Fruit fly (Drosophila melanogaster) whole organism, embryonic: Measurements from ENCODE around the gene CG8301.

Source experiments
- BEAF-32 ChIP-seq: fragments of 200-800 bp; sonication (Bioruptor generic); optimal IDR thresholded peaks from 3 replicates; lab custom pipeline; 2017; ENCODE audit warnings: missing biosample characterization, missing genetic modification characterization, mild to moderate bottlenecking, moderate library complexity, missing genetic modification reagents
- CG10267 ChIP-seq: fragments of 200-800 bp; sonication (Bioruptor generic); optimal IDR thresholded peaks from 2 replicates; lab custom pipeline; 2018; ENCODE audit warnings: missing biosample characterization, mild to moderate bottlenecking, missing genetic modification characterization, moderate library complexity
- CG1233 ChIP-seq: fragments of 200-800 bp; sonication (Bioruptor generic); optimal IDR thresholded peaks from 4 replicates; lab custom pipeline; 2018; ENCODE audit warnings: missing biosample characterization, mild to moderate bottlenecking, missing genetic modification characterization
- CG13287 ChIP-seq: fragments of 200-800 bp; sonication (Bioruptor generic); IDR thresholded peaks from 2 replicates; pipeline ENCODE4 v1.3.6; 2022; ENCODE audit warnings: missing biosample characterization, missing genetic modification characterization; ENCODE audit not compliant: partially characterized antibody
- CG14710 ChIP-seq: fragments of 200-800 bp; sonication (Bioruptor generic); optimal IDR thresholded peaks from 3 replicates; lab custom pipeline; 2019; ENCODE audit warnings: missing biosample characterization, mild to moderate bottlenecking, missing genetic modification characterization, moderate library complexity
- CG1603 ChIP-seq: fragments of 200-800 bp; sonication (Bioruptor generic); optimal IDR thresholded peaks from 2 replicates; lab custom pipeline; 2019; ENCODE audit warnings: missing biosample characterization, mild to moderate bottlenecking, missing genetic modification characterization, moderate library complexity
- CG2116 ChIP-seq: fragments of 200-800 bp; sonication (Bioruptor generic); optimal IDR thresholded peaks from 3 replicates; lab custom pipeline; 2018; ENCODE audit warnings: missing biosample characterization, mild to moderate bottlenecking, missing genetic modification characterization
- CG31224 ChIP-seq: fragments of 200-800 bp; sonication (Bioruptor generic); IDR thresholded peaks from 2 replicates; pipeline ENCODE4 v1.3.6; 2022; ENCODE audit warnings: missing biosample characterization, missing genetic modification characterization
- CG33213 ChIP-seq: fragments of 200-800 bp; sonication (Bioruptor generic); optimal IDR thresholded peaks from 3 replicates; lab custom pipeline; 2016; ENCODE audit warnings: missing biosample characterization, missing genetic modification characterization
- CG33557 ChIP-seq: fragments of 200-800 bp; sonication (Bioruptor generic); optimal IDR thresholded peaks from 2 replicates; lab custom pipeline; 2019; ENCODE audit warnings: missing biosample characterization, mild to moderate bottlenecking, missing genetic modification characterization, moderate library complexity
- CG34224 ChIP-seq: fragments of 200-800 bp; sonication (Bioruptor generic); IDR thresholded peaks from 3 replicates; pipeline ENCODE4 v1.3.6; 2022; ENCODE audit warnings: missing biosample characterization, missing genetic modification characterization; ENCODE audit not compliant: partially characterized antibody
- CG34376 ChIP-seq: fragments of 200-800 bp; sonication (Bioruptor generic); optimal IDR thresholded peaks from 2 replicates; lab custom pipeline; 2018; ENCODE audit warnings: missing biosample characterization, mild to moderate bottlenecking, missing genetic modification characterization
- CG3995 ChIP-seq: fragments of 200-800 bp; sonication (Bioruptor generic); optimal IDR thresholded peaks from 3 replicates; lab custom pipeline; 2016; ENCODE audit warnings: missing biosample characterization, missing genetic modification characterization
- CG5953 ChIP-seq: fragments of 200-800 bp; sonication (Bioruptor generic); IDR thresholded peaks from 2 replicates; pipeline ENCODE4 v1.3.6; 2022; ENCODE audit warnings: missing biosample characterization, missing genetic modification characterization
- CG6654 ChIP-seq: fragments of 200-800 bp; sonication (Bioruptor generic); optimal IDR thresholded peaks from 2 replicates; lab custom pipeline; 2017; ENCODE audit warnings: missing biosample characterization, mild to moderate bottlenecking, missing genetic modification characterization
- CG7963 ChIP-seq: fragments of 200-800 bp; sonication (Bioruptor generic); IDR thresholded peaks from 3 replicates; pipeline ENCODE4 v1.3.6; 2022; ENCODE audit warnings: missing biosample characterization, missing genetic modification characterization; ENCODE audit not compliant: partially characterized antibody
- CG8290 ChIP-seq, 3 experiments: fragments of 200-800 bp; sonication (Bioruptor generic); optimal IDR thresholded peaks; 2 replicates each; lab custom pipeline; 2016 to 2019; ENCODE audit warnings: missing biosample characterization in 3 of 3, missing genetic modification characterization in 3 of 3, mild to moderate bottlenecking in 2 of 3, moderate library complexity in 1 of 3
- CG8924 ChIP-seq: fragments of 200-800 bp; optimal IDR thresholded peaks from 3 replicates; lab custom pipeline; 2019; ENCODE audit warnings: missing biosample characterization, mild to moderate bottlenecking, missing genetic modification characterization, moderate library complexity
- CkIIα-i1 ChIP-seq: fragments of 200-800 bp; sonication (Bioruptor generic); IDR thresholded peaks from 2 replicates; pipeline ENCODE4 v1.3.6; 2022; ENCODE audit warnings: missing biosample characterization, missing genetic modification characterization
- D19B ChIP-seq: fragments of 200-800 bp; sonication (Bioruptor generic); optimal IDR thresholded peaks from 2 replicates; lab custom pipeline; 2017; ENCODE audit warnings: missing biosample characterization, mild to moderate bottlenecking, missing genetic modification characterization
- Dfd ChIP-seq, 2 experiments: fragments of >200 bp; optimal IDR thresholded peaks; 2 replicates each; lab custom pipeline; 2017; ENCODE audit warnings: missing biosample characterization in 2 of 2, missing genetic modification characterization in 2 of 2
- Dp ChIP-seq: fragments of 200-800 bp; sonication (Bioruptor generic); optimal IDR thresholded peaks from 2 replicates; lab custom pipeline; 2018; ENCODE audit warnings: missing biosample characterization, mild to moderate bottlenecking, missing genetic modification characterization, moderate library complexity
- Dref ChIP-seq: fragments of 200-800 bp; sonication (Bioruptor generic); IDR thresholded peaks from 2 replicates; pipeline ENCODE4 v1.3.6; 2022; ENCODE audit warnings: missing biosample characterization, missing genetic modification characterization
- Ets97D ChIP-seq: fragments of 200-800 bp; sonication (Bioruptor generic); optimal IDR thresholded peaks from 3 replicates; lab custom pipeline; 2016; ENCODE audit warnings: missing biosample characterization, missing genetic modification characterization
- Fer1 ChIP-seq: fragments of 200-800 bp; sonication (Bioruptor generic); optimal IDR thresholded peaks from 2 replicates; lab custom pipeline; 2017; ENCODE audit warnings: missing biosample characterization, mild to moderate bottlenecking, missing genetic modification characterization
- Max ChIP-seq: fragments of 200-800 bp; sonication (Bioruptor generic); optimal IDR thresholded peaks from 2 replicates; lab custom pipeline; 2016; ENCODE audit warnings: missing biosample characterization, mild to moderate bottlenecking, missing genetic modification characterization
- Myb ChIP-seq: fragments of 200-800 bp; sonication (Bioruptor generic); optimal IDR thresholded peaks from 2 replicates; lab custom pipeline; 2016; ENCODE audit warnings: missing biosample characterization, missing genetic modification characterization
- Nf-YB ChIP-seq: fragments of 200-800 bp; sonication (Bioruptor generic); optimal IDR thresholded peaks from 3 replicates; lab custom pipeline; 2019; ENCODE audit warnings: missing biosample characterization, mild to moderate bottlenecking, missing genetic modification characterization, moderate library complexity
- Oli ChIP-seq: fragments of 200-800 bp; sonication (Bioruptor generic); optimal IDR thresholded peaks from 2 replicates; lab custom pipeline; 2018; ENCODE audit warnings: missing biosample characterization, mild to moderate bottlenecking, missing genetic modification characterization, moderate library complexity
- Opbp ChIP-seq: fragments of 200-800 bp; sonication (Bioruptor generic); IDR thresholded peaks from 3 replicates; pipeline ENCODE4 v1.3.6; 2022; ENCODE audit warnings: missing biosample characterization, missing genetic modification characterization; ENCODE audit not compliant: partially characterized antibody
- Sry-δ ChIP-seq: fragments of 200-800 bp; sonication (Bioruptor generic); optimal IDR thresholded peaks from 2 replicates; lab custom pipeline; 2016; ENCODE audit warnings: missing biosample characterization, missing genetic modification characterization
- Tbp ChIP-seq: fragments of >200 bp; optimal IDR thresholded peaks from 2 replicates; lab custom pipeline; 2018; ENCODE audit warnings: missing biosample characterization, missing genetic modification characterization
- Xbp1 ChIP-seq: fragments of 200-800 bp; sonication (Bioruptor generic); optimal IDR thresholded peaks from 3 replicates; lab custom pipeline; 2016; ENCODE audit warnings: missing biosample characterization, mild to moderate bottlenecking, missing genetic modification characterization
- YL-1 ChIP-seq: fragments of 200-800 bp; sonication (Bioruptor generic); optimal IDR thresholded peaks from 3 replicates; lab custom pipeline; 2017; ENCODE audit warnings: missing biosample characterization, mild to moderate bottlenecking, missing genetic modification characterization
- amos ChIP-seq: fragments of 200-800 bp; sonication (Bioruptor generic); IDR thresholded peaks from 2 replicates; pipeline ENCODE4 v1.3.6; 2022; ENCODE audit warnings: missing biosample characterization, missing genetic modification characterization; ENCODE audit not compliant: partially characterized antibody
- bbx ChIP-seq: fragments of 200-800 bp; sonication (Bioruptor generic); IDR thresholded peaks from 2 replicates; pipeline ENCODE4 v1.3.6; 2022; ENCODE audit warnings: missing biosample characterization, missing genetic modification characterization; ENCODE audit not compliant: partially characterized antibody
- chinmo ChIP-seq: fragments of 200-800 bp; sonication (Bioruptor generic); IDR thresholded peaks from 4 replicates; pipeline ENCODE4 v1.3.6; 2022; ENCODE audit warnings: missing biosample characterization, missing genetic modification characterization; ENCODE audit not compliant: partially characterized antibody
- dm ChIP-seq: fragments of 200-800 bp; sonication (Bioruptor generic); optimal IDR thresholded peaks from 3 replicates; lab custom pipeline; 2016; ENCODE audit warnings: missing biosample characterization, missing genetic modification characterization
- dpn ChIP-seq, 2 experiments: fragments of 200-800 bp; sonication (Bioruptor generic); optimal IDR thresholded peaks; 3 replicates each; lab custom pipeline; 2016; ENCODE audit warnings: missing biosample characterization in 2 of 2, missing genetic modification characterization in 2 of 2
- gfzf ChIP-seq: fragments of 200-800 bp; sonication (Bioruptor generic); optimal IDR thresholded peaks from 2 replicates; lab custom pipeline; 2016; ENCODE audit warnings: missing biosample characterization, mild to moderate bottlenecking, missing genetic modification characterization, moderate library complexity
- gro ChIP-seq: fragments of 200-800 bp; sonication (Bioruptor generic); optimal IDR thresholded peaks from 2 replicates; lab custom pipeline; 2016; ENCODE audit warnings: missing biosample characterization, missing genetic modification characterization
- h ChIP-seq: fragments of >200 bp; optimal IDR thresholded peaks from 2 replicates; lab custom pipeline; 2017
- nau ChIP-seq: fragments of 200-800 bp; sonication (Bioruptor generic); optimal IDR thresholded peaks from 3 replicates; lab custom pipeline; 2017; ENCODE audit warnings: missing biosample characterization, mild to moderate bottlenecking, missing genetic modification characterization, missing genetic modification reagents
- phol ChIP-seq: fragments of 200-800 bp; sonication (Bioruptor generic); optimal IDR thresholded peaks from 3 replicates; lab custom pipeline; 2018; ENCODE audit warnings: missing biosample characterization, mild to moderate bottlenecking, missing genetic modification characterization, moderate library complexity
- pzg ChIP-seq: fragments of 200-800 bp; sonication (Bioruptor generic); optimal IDR thresholded peaks from 3 replicates; lab custom pipeline; 2018; ENCODE audit warnings: missing biosample characterization, mild to moderate bottlenecking, missing genetic modification characterization, moderate library complexity
- sens ChIP-seq: fragments of 200-800 bp; sonication (Bioruptor generic); peaks from one replicate; lab custom pipeline; 2016; ENCODE audit warnings: missing biosample characterization, missing genetic modification characterization
- sim ChIP-seq: fragments of 200-800 bp; sonication (Bioruptor generic); IDR thresholded peaks from 2 replicates; pipeline ENCODE4 v1.3.6; 2022; ENCODE audit warnings: missing biosample characterization, missing genetic modification characterization
- sug ChIP-seq: fragments of 200-800 bp; optimal IDR thresholded peaks from 2 replicates; lab custom pipeline; 2019; ENCODE audit warnings: missing biosample characterization, mild to moderate bottlenecking, missing genetic modification characterization, moderate library complexity
- tll ChIP-seq, 2 experiments: fragments of 200-800 bp in 1 of 2; fragments of >200 bp in 1 of 2; sonication (Bioruptor generic) in 1 of 2; optimal IDR thresholded peaks; 2 replicates each; lab custom pipeline; 2017 to 2019; ENCODE audit warnings: missing biosample characterization in 2 of 2, missing genetic modification characterization in 2 of 2, mild to moderate bottlenecking in 1 of 2, moderate library complexity in 1 of 2

Gene CG8301

dm6 chr3R:9628607-9629006, 47.5 kb downstream of the CG8301 start:
- TF ChIP-seq CG2116 (peak; percentile 32), gfzf (peak; percentile 8), nau (GFP tag; lab: Kevin White, UChicago) (no peak), sug (tag; lab: Kevin White, UChicago) (no peak), CG3995 (GFP tag; lab: Kevin White, UChicago) (peak; percentile 67), amos (GFP tag; lab: Robert Waterston, UW) (peak; percentile 67; the same call in 1 of the 2 replicates), CG33213 (GFP tag; lab: Kevin White, UChicago) (no peak), Oli (tag; lab: Kevin White, UChicago) (no peak), CG1603 (tag; lab: Kevin White, UChicago) (peak; percentile 56), Ets97D (peak; percentile 29), h (lab: Kevin White, UChicago) (no peak), BEAF-32 (GFP tag; lab: Kevin White, UChicago) (peak; percentile 65), Sry-δ (GFP tag; lab: Kevin White, UChicago) (peak; percentile 8), CkIIα-i1 (GFP tag; lab: Robert Waterston, UW) (no peak), CG14710 (peak; percentile 59), dpn (GFP tag; optimal IDR thresholded peaks at IDR 0.05; lab: Kevin White, UChicago) (no peak), CG8924 (peak; percentile 16), CG5953 (GFP tag; lab: Robert Waterston, UW) (no peak), YL-1 (GFP tag; lab: Kevin White, UChicago) (peak; percentile 80), CG31224 (GFP tag; lab: Robert Waterston, UW) (no peak), CG33557 (no peak), chinmo (GFP tag; lab: Robert Waterston, UW) (no peak), Tbp (GFP tag; lab: Kevin White, UChicago) (peak; percentile 33), sens (GFP tag; lab: Kevin White, UChicago) (peak; percentile 80), Opbp (GFP tag; lab: Robert Waterston, UW) (peak; percentile 33; the same call in 1 of the 3 replicates), Max (GFP tag; lab: Kevin White, UChicago) (peak; percentile 63), bbx (GFP tag; lab: Robert Waterston, UW) (peak; percentile 11; the same call in 1 of the 2 replicates), D19B (GFP tag; lab: Kevin White, UChicago) (no peak), CG6654 (GFP tag; lab: Kevin White, UChicago) (no peak), CG8290 (GFP tag; optimal IDR thresholded peaks at IDR 0.05; lab: Kevin White, UChicago) (no peak), CG8290 (tag; optimal IDR thresholded peaks at IDR 0.05; lab: Kevin White, UChicago) (peak in 1 of 2 experiments; percentile 13), CG10267 (tag; lab: Kevin White, UChicago) (peak; percentile 3), Dfd (GFP tag; optimal IDR thresholded peaks at IDR 0.05; lab: Kevin White, UChicago) (no peak), Myb (GFP tag; lab: Kevin White, UChicago) (peak; percentile 48), phol (tag; lab: Kevin White, UChicago) (peak; percentile 76), Fer1 (no peak), CG1233 (GFP tag; lab: Kevin White, UChicago) (no peak), CG7963 (GFP tag; lab: Robert Waterston, UW) (no peak), CG34224 (GFP tag; lab: Robert Waterston, UW) (no peak), CG13287 (GFP tag; lab: Robert Waterston, UW) (peak; percentile 74), CG34376 (peak; percentile 23), Dp (GFP tag; lab: Kevin White, UChicago) (peak; percentile 61), Xbp1 (GFP tag; lab: Kevin White, UChicago) (peak; percentile 24), Dref (GFP tag; lab: Robert Waterston, UW) (peak; percentile 40; the same call in 1 of the 2 replicates), gro (GFP tag; lab: Kevin White, UChicago) (peak; percentile 4), tll (GFP tag; optimal IDR thresholded peaks at IDR 0.05; lab: Kevin White, UChicago) (peak in 1 of 2 experiments; percentile 3), dm (GFP tag; lab: Kevin White, UChicago) (peak; percentile 66), pzg (GFP tag; lab: Kevin White, UChicago) (peak; percentile 57), sim (GFP tag; lab: Robert Waterston, UW) (no peak), Nf-YB (GFP tag; lab: Kevin White, UChicago) (peak; percentile 9)
